Worm (Caenorhabditis elegans) whole organism, L2 larva: ENCODE measurements around the gene gdh-1.

Experiments used
- C34F6.9 ChIP-seq: fragments of 150-350 bp; optimal IDR thresholded peaks from 2 replicates; lab custom pipeline; 2014; ENCODE audit warnings: missing biosample characterization, missing genetic modification characterization
- F13H6.1 ChIP-seq: sonication (generic microtip); optimal IDR thresholded peaks from 2 replicates; lab custom pipeline; 2016; ENCODE audit warnings: missing genetic modification characterization, missing compliant biosample characterization
- R02D3.7 ChIP-seq: fragments of 150-350 bp; optimal IDR thresholded peaks from 2 replicates; lab custom pipeline; 2014; ENCODE audit warnings: missing biosample characterization, missing genetic modification characterization
- ZK546.5 ChIP-seq: sonication (generic microtip); optimal IDR thresholded peaks from 2 replicates; lab custom pipeline; 2017; ENCODE audit warnings: missing biosample characterization, missing genetic modification characterization
- alr-1 ChIP-seq: fragments of 150-350 bp; optimal IDR thresholded peaks from 2 replicates; lab custom pipeline; 2014; ENCODE audit warnings: missing biosample characterization, missing genetic modification characterization
- aly-2 ChIP-seq: fragments of 150-350 bp; optimal IDR thresholded peaks from 2 replicates; lab custom pipeline; 2014; ENCODE audit warnings: missing biosample characterization, missing genetic modification characterization
- blmp-1 ChIP-seq: sonication (generic microtip); optimal IDR thresholded peaks from 2 replicates; lab custom pipeline; 2017; ENCODE audit warnings: missing genetic modification characterization, mild to moderate bottlenecking, missing compliant biosample characterization, antibody characterized with exemption, moderate library complexity; ENCODE audit not compliant: insufficient read depth
- ceh-16 ChIP-seq: fragments of 150-350 bp; optimal IDR thresholded peaks from 2 replicates; lab custom pipeline; 2014; ENCODE audit warnings: missing biosample characterization, missing genetic modification characterization
- crh-2 ChIP-seq: sonication (generic microtip); optimal IDR thresholded peaks from 2 replicates; lab custom pipeline; 2017; ENCODE audit warnings: missing biosample characterization, missing genetic modification characterization
- dmd-4 ChIP-seq: sonication (generic microtip); optimal IDR thresholded peaks from 2 replicates; lab custom pipeline; 2017; ENCODE audit warnings: missing biosample characterization, missing genetic modification characterization
- fos-1 ChIP-seq: fragments of 150-350 bp; optimal IDR thresholded peaks from 2 replicates; lab custom pipeline; 2014; ENCODE audit warnings: missing biosample characterization, missing genetic modification characterization
- gmeb-1 ChIP-seq: fragments of 150-350 bp; optimal IDR thresholded peaks from 2 replicates; lab custom pipeline; 2014; ENCODE audit warnings: missing biosample characterization, missing genetic modification characterization
- lin-11 ChIP-seq: fragments of 150-350 bp; sonication (generic microtip); optimal IDR thresholded peaks from 2 replicates; lab custom pipeline; 2014; ENCODE audit warnings: missing biosample characterization, missing genetic modification characterization, inconsistent platforms, mixed read lengths
- lin-13 ChIP-seq: fragments of 150-350 bp; optimal IDR thresholded peaks from 2 replicates; lab custom pipeline; 2014; ENCODE audit warnings: missing biosample characterization, missing genetic modification reagents, missing genetic modification characterization
- mbf-1 ChIP-seq: sonication (generic microtip); optimal IDR thresholded peaks from 2 replicates; lab custom pipeline; 2017; ENCODE audit warnings: missing biosample characterization, missing genetic modification characterization
- mdl-1 ChIP-seq, 2 experiments: fragments of 150-350 bp in 1 of 2; sonication (generic microtip) in 1 of 2; optimal IDR thresholded peaks; 2 replicates each; lab custom pipeline; 2017; ENCODE audit warnings: missing biosample characterization in 2 of 2, missing genetic modification characterization in 2 of 2
- nhr-10 ChIP-seq: sonication (generic microtip); optimal IDR thresholded peaks from 2 replicates; lab custom pipeline; 2017; ENCODE audit warnings: missing biosample characterization, missing genetic modification characterization
- nhr-11 ChIP-seq: fragments of 150-350 bp; optimal IDR thresholded peaks from 2 replicates; lab custom pipeline; 2014; ENCODE audit warnings: missing biosample characterization, missing genetic modification characterization
- nhr-129 ChIP-seq: fragments of 150-350 bp; optimal IDR thresholded peaks from 2 replicates; lab custom pipeline; 2014; ENCODE audit warnings: missing biosample characterization, missing genetic modification characterization
- nhr-21 ChIP-seq: fragments of 150-350 bp; optimal IDR thresholded peaks from 2 replicates; lab custom pipeline; 2014; ENCODE audit warnings: missing biosample characterization, missing genetic modification characterization
- nhr-25 ChIP-seq: fragments of 150-350 bp; sonication (generic microtip); optimal IDR thresholded peaks from 3 replicates; lab custom pipeline; 2014; ENCODE audit warnings: missing biosample characterization, missing genetic modification characterization
- skn-1 ChIP-seq: sonication (generic microtip); optimal IDR thresholded peaks from 2 replicates; lab custom pipeline; 2017; ENCODE audit warnings: missing biosample characterization, missing genetic modification characterization
- sma-9 ChIP-seq, 2 experiments: fragments of 150-350 bp in 1 of 2; sonication (generic microtip) in 1 of 2; optimal IDR thresholded peaks; 2 replicates each; lab custom pipeline; 2014 to 2016; ENCODE audit warnings: missing genetic modification characterization in 2 of 2, mild to moderate bottlenecking in 1 of 2, missing biosample characterization in 1 of 2, missing compliant biosample characterization in 1 of 2, missing genetic modification reagents in 1 of 2, moderate library complexity in 1 of 2
- snpc-4 ChIP-seq: fragments of 150-350 bp; optimal IDR thresholded peaks from 2 replicates; lab custom pipeline; 2014; ENCODE audit warnings: missing biosample characterization, missing genetic modification characterization
- unc-39 ChIP-seq: fragments of 150-350 bp; optimal IDR thresholded peaks from 2 replicates; lab custom pipeline; 2014; ENCODE audit warnings: missing biosample characterization, missing genetic modification characterization
- ztf-1 ChIP-seq: fragments of 200-800 bp; sonication (Bioruptor generic); conservative IDR thresholded peaks from 2 replicates; pipeline ENCODE4 v1.3.6; 2022; ENCODE audit warnings: missing genetic modification characterization, missing compliant biosample characterization
- ztf-11 ChIP-seq: sonication (generic microtip); optimal IDR thresholded peaks from 2 replicates; lab custom pipeline; 2017; ENCODE audit warnings: missing biosample characterization, missing genetic modification characterization
- ztf-4 ChIP-seq: fragments of 150-350 bp; optimal IDR thresholded peaks from 2 replicates; lab custom pipeline; 2014; ENCODE audit warnings: missing biosample characterization, missing genetic modification characterization

The gdh-1 gene

DNA sequence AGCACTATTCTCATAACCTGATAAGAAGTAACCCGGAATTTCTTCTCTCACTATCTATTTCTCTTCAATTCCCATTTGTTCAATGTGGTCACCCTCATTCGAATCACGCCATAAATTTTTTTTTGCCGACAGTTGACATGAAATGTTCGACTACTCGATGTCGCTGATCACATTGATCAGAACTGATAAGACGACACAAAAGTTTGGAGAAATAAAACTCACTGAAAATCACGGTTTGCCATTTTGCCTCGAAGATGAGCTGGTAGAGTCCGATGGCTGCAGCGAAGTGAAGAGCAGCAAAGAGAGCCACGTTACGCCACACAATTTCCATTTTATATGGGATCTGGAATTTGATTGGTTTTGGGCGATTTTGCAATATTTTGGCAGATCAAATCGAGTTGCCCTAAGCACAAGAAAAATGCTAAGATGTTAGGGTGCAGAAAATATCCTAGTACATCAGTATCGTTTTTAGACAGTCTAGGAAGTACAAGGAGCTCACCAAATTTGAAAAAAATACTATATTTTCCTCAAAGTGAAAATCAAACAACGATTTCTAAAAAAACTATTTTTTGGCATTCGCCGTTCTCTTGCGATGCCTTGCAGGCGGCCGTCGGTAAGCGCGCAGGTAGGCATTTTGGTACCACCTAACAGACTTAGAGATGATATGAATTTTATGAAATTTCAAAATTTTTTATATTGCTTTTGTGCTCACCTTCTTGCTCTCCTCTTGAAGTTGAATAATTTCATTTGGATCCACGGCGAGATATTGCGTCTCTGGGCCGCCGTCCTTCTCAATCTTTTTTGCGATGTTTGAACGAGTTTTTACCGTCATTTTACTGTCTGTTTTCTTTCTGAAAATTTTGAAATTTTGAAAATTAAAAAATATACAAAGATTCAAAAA is 38.0 kb upstream of the gdh-1 start, which contains the start of gene fat-6 (continued):
- TF ChIP-seq ztf-4 (tag; lab: Kevin White, UChicago) (no peak), nhr-129 (tag; lab: Kevin White, UChicago) (no peak), blmp-1 (tag; lab: Kevin White, UChicago) (no peak), C34F6.9 (tag; lab: Kevin White, UChicago) (no peak)

DNA sequence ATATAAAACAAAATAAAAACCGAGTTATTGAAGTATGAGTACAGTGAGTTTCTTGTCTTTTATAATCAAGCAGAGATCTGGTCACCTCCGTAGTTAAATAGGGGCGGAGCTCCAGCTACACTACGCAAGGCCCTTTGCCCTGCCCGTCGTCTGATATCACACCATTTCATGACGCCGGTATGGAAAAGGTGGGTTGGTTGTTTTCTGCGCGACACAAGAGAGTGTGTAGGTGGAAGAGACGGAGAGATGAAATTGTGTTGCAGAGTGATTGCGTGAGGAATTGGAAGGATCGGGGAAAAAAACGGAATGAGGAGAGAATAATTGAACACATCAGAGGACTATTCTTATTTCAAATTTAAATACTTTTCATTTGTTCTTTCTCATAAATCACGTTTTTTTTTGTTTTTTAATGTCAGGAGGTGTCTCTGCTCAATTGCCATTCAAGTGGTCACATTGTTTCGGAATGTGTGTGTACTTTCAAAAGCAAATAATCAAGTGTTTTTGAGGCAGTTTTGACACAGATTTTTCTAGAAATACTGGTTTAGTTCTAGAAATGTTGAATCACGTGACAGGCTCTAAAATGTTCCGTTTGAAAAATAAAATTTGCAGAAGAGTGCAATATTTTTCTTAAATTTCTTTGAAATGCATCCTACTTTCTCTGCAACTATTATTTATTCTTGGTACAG is 37.1 kb upstream of the gdh-1 start, which contains the start of gene ZK822.9:
Gene ZK822.9, plus strand, starts transcription at position 180 of the 686 bp plus-strand sequence.
- TF ChIP-seq nhr-129 (tag; lab: Kevin White, UChicago) (no peak), mdl-1 (tag; optimal IDR thresholded peaks at IDR 0.05; lab: Kevin White, UChicago) (peak in 1 of 2 experiments; percentile 2), lin-11 (tag; lab: Kevin White, UChicago) (no peak), fos-1 (tag; lab: Kevin White, UChicago) (peak; percentile 11), sma-9 (GFP tag; optimal IDR thresholded peaks at IDR 0.05; lab: Kevin White, UChicago) (peak; percentile 31), sma-9 (tag; optimal IDR thresholded peaks at IDR 0.05; lab: Kevin White, UChicago) (peak; percentile 14), crh-2 (tag; lab: Kevin White, UChicago) (peak; percentile 3), nhr-21 (peak; percentile 31)

ce11 chrIV:11916907-11917306 is 36.1 kb upstream of the gdh-1 start, which contains the start of gene ZK822.10:
Gene ZK822.10 (plus strand): TSS chrIV:11917137.
- peak; percentile 35 for TF ChIP-seq sma-9 (GFP tag; optimal IDR thresholded peaks at IDR 0.05; lab: Kevin White, UChicago)
- TF ChIP-seq sma-9 (tag; optimal IDR thresholded peaks at IDR 0.05; lab: Kevin White, UChicago): no peak
- no peak for TF ChIP-seq ceh-16
- peak; percentile 12 for TF ChIP-seq fos-1 (tag; lab: Kevin White, UChicago)
- TF ChIP-seq lin-11 (tag; lab: Kevin White, UChicago): no peak
- TF ChIP-seq F13H6.1: peak; percentile 49
- no peak for TF ChIP-seq ztf-11 (tag; lab: Kevin White, UChicago)
- no peak for TF ChIP-seq nhr-21
- no peak for TF ChIP-seq mbf-1 (tag; lab: Kevin White, UChicago)
- no peak for TF ChIP-seq snpc-4 (tag; lab: Kevin White, UChicago)
- TF ChIP-seq crh-2 (tag; lab: Kevin White, UChicago): no peak
- no peak for TF ChIP-seq dmd-4 (tag; lab: Kevin White, UChicago)
- no peak for TF ChIP-seq nhr-10 (tag; lab: Kevin White, UChicago)
- no peak for TF ChIP-seq nhr-11 (tag; lab: Kevin White, UChicago)
- peak; percentile 9 for TF ChIP-seq nhr-129 (tag; lab: Kevin White, UChicago)

DNA sequence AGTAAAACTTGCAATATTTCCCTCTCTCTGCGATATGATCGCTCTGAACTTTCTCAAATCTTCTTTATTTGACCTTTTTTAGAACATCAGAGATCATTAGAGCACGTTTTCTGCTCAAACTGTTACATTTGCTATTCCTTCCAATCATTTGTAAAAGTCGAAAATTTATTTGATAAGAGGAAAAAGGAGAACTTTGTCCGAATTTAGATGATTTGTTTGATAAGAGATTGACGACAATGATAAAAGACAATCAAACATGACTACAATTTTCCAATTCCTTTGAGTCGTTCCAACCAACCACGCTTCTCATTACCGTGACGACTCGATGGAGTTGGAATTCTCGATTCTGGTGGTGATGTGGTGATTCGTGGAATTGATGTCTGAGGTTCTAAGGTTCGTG is 35.2 kb upstream of the gdh-1 start:
- TF ChIP-seq ztf-1 (GFP tag; lab: Robert Waterston, UW) (no peak), fos-1 (tag; lab: Kevin White, UChicago) (peak; percentile 60), skn-1 (no peak), ztf-4 (tag; lab: Kevin White, UChicago) (no peak), ztf-11 (tag; lab: Kevin White, UChicago) (no peak), sma-9 (GFP tag; optimal IDR thresholded peaks at IDR 0.05; lab: Kevin White, UChicago) (peak; percentile 44), sma-9 (tag; optimal IDR thresholded peaks at IDR 0.05; lab: Kevin White, UChicago) (no peak), snpc-4 (tag; lab: Kevin White, UChicago) (no peak), lin-13 (GFP tag; lab: Kevin White, UChicago) (no peak), aly-2 (tag; lab: Kevin White, UChicago) (no peak), nhr-10 (tag; lab: Kevin White, UChicago) (no peak), nhr-129 (tag; lab: Kevin White, UChicago) (no peak), alr-1 (tag; lab: Kevin White, UChicago) (no peak), nhr-25 (tag; lab: Kevin White, UChicago) (no peak), C34F6.9 (tag; lab: Kevin White, UChicago) (no peak), unc-39 (no peak), mbf-1 (tag; lab: Kevin White, UChicago) (no peak), gmeb-1 (no peak), R02D3.7 (no peak), mdl-1 (tag; optimal IDR thresholded peaks at IDR 0.05; lab: Kevin White, UChicago) (no peak), crh-2 (tag; lab: Kevin White, UChicago) (peak; percentile 39), ZK546.5 (tag; lab: Kevin White, UChicago) (no peak), dmd-4 (tag; lab: Kevin White, UChicago) (no peak)
- TF ChIP-seq, all 48 proteins: peak for 3
